Fruit fly (Drosophila melanogaster): ENCODE results near the gene Desat1.

The Desat1 gene

DNA sequence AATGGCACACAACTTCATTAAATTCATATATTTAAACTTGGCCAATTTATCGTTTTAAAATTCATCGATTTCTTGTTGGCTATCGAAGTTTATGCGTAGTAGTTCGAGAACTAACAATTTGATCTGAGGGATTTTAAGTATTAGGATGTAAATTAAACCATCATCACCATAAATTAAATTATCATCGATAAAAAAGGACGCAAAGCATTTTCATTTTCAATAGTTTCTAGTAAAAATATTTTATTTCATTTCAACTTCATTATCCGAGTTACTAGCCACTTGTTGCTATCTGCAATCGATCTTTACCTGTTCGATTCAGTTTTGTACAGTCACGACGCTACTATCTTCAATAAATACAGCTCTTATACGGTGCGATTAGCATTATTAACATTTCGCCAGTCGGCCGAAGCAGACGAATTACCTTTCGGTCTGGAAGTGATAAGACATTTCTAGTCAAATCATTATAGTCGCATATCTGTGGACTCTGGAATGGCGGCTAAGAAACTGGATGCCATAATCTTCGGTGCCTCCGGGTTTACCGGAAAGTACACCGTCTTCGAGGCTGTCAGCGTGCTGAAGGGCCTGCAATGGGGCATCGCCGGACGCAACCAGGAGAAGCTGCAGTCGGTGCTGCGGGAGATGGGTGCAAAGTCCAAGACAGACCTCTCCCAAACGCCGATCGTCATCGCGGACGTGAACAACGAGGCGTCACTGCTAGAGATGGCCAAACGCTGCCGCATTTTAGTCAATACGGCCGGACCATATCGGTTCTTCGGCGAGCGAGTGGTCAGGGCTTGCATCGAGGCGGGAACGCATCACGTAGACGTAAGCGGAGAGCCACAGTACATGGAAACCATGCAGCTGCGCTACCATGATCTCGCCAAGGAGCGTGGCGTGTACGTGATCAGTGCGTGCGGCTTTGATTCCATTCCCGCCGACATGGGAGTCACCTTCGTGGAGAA, 32.9 kb upstream of the Desat1 start, which contains the start of gene CG5167:
CG5167 (plus strand) TSS at position 298 of the 962 bp plus-strand sequence.
- no peak for TF ChIP-seq OdsH (GFP tag; optimal IDR thresholded peaks at IDR 0.05)
- no peak for TF ChIP-seq acj6 (GFP tag; optimal IDR thresholded peaks at IDR 0.05)
- TF ChIP-seq Met (GFP tag; optimal IDR thresholded peaks at IDR 0.05): no peak
- peak; percentile 46 for TF ChIP-seq Eip75B (GFP tag; optimal IDR thresholded peaks at IDR 0.05)
- peak; percentile 21 for TF ChIP-seq Eip93F (GFP tag; optimal IDR thresholded peaks at IDR 0.05)
- peak; percentile 84 to 89 for TF ChIP-seq ss (GFP tag; optimal IDR thresholded peaks at IDR 0.05)
- TF ChIP-seq pdm3 (GFP tag; optimal IDR thresholded peaks at IDR 0.05): no peak
- peak; percentile 9 for TF ChIP-seq Lpt (GFP tag; optimal IDR thresholded peaks at IDR 0.05)
- TF ChIP-seq Ets96B (tag; optimal IDR thresholded peaks at IDR 0.05): peak; percentile 25
- peak; percentile 87 for TF ChIP-seq Eip78C (GFP tag)
- peak; percentile 87 for TF ChIP-seq CG16779 (tag; optimal IDR thresholded peaks at IDR 0.05)
- peak; percentile 42; the same call in 1 of the 2 replicates for TF ChIP-seq CG15336 (GFP tag; IDR thresholded peaks at IDR 0.05)
- TF ChIP-seq Gug (GFP tag; IDR thresholded peaks at IDR 0.05): no peak; the same call in 1 of the 2 replicates
- peak; percentile 54 for TF ChIP-seq spab (GFP tag; optimal IDR thresholded peaks at IDR 0.05)
- peak; percentile 24 for TF ChIP-seq topi (GFP tag; optimal IDR thresholded peaks at IDR 0.05)
- peak; percentile 92 for TF ChIP-seq CG6276 (GFP tag; optimal IDR thresholded peaks at IDR 0.05)
- peak; percentile 76 for TF ChIP-seq CG6808 (GFP tag; optimal IDR thresholded peaks at IDR 0.05)
- TF ChIP-seq CG4318 (GFP tag; optimal IDR thresholded peaks at IDR 0.05): no peak
- no peak for TF ChIP-seq CG10669 (GFP tag; optimal IDR thresholded peaks at IDR 0.05)
- peak; percentile 1 for TF ChIP-seq Hr4 (GFP tag; optimal IDR thresholded peaks at IDR 0.05)
- no peak for TF ChIP-seq Blimp-1 (GFP tag; optimal IDR thresholded peaks at IDR 0.05)
- TF ChIP-seq svp (GFP tag): peak; percentile 69
- peak; percentile 25 for TF ChIP-seq fkh (GFP tag; optimal IDR thresholded peaks at IDR 0.05)
- TF ChIP-seq Hr39 (GFP tag; optimal IDR thresholded peaks at IDR 0.05): peak; percentile 28
- TF ChIP-seq CG9139 (GFP tag; optimal IDR thresholded peaks at IDR 0.05): peak; percentile 87
- TF ChIP-seq CG11294 (GFP tag; IDR thresholded peaks at IDR 0.05): no peak
- TF ChIP-seq Smox (GFP tag; optimal IDR thresholded peaks at IDR 0.05): no peak
- TF ChIP-seq salr (GFP tag; optimal IDR thresholded peaks at IDR 0.05): peak; percentile 41 to 50
- TF ChIP-seq CG7368 (GFP tag; optimal IDR thresholded peaks at IDR 0.05): no peak
- no peak for TF ChIP-seq CG10631 (GFP tag; optimal IDR thresholded peaks at IDR 0.05)
- peak; percentile 32 for TF ChIP-seq achi (GFP tag; optimal IDR thresholded peaks at IDR 0.05)
- peak; percentile 19 for TF ChIP-seq Sox14 (GFP tag; optimal IDR thresholded peaks at IDR 0.05)
- peak; percentile 50 for TF ChIP-seq CG11762 (GFP tag; optimal IDR thresholded peaks at IDR 0.05; ENCODE audit: insufficient read depth)
- TF ChIP-seq dsx (GFP tag; optimal IDR thresholded peaks at IDR 0.05; ENCODE audit: poor library complexity, severe bottlenecking): peak; percentile 2
- peak; percentile 20 for TF ChIP-seq CG8632 (GFP tag; optimal IDR thresholded peaks at IDR 0.05)
- peak; percentile 61 for TF ChIP-seq CG1621 (tag; optimal IDR thresholded peaks at IDR 0.05)
- peak; percentile 16 for TF ChIP-seq vri (GFP tag; optimal IDR thresholded peaks at IDR 0.05)
- peak; percentile 8 for TF ChIP-seq cyc (GFP tag; optimal IDR thresholded peaks at IDR 0.05)
- peak; percentile 59 for TF ChIP-seq CG6854 (GFP tag; optimal IDR thresholded peaks at IDR 0.05)
- TF ChIP-seq CG8319 (GFP tag; optimal IDR thresholded peaks at IDR 0.05): no peak
- no peak for TF ChIP-seq dac (GFP tag; optimal IDR thresholded peaks at IDR 0.05)
- TF ChIP-seq CG3919 (GFP tag; optimal IDR thresholded peaks at IDR 0.05): peak; percentile 43
- TF ChIP-seq CG6792 (GFP tag; optimal IDR thresholded peaks at IDR 0.05): no peak
- peak; percentile 15; the same call in 1 of the 3 replicates for TF ChIP-seq CG6163 (GFP tag; IDR thresholded peaks at IDR 0.05)
- no peak for TF ChIP-seq fd85E (GFP tag; optimal IDR thresholded peaks at IDR 0.05)
- no peak for TF ChIP-seq Hr38 (GFP tag; optimal IDR thresholded peaks at IDR 0.05)
- TF ChIP-seq eg (GFP tag; IDR thresholded peaks at IDR 0.05): peak; percentile 70
- TF ChIP-seq CG3032 (tag; optimal IDR thresholded peaks at IDR 0.05): peak; percentile 7
- no peak for TF ChIP-seq fd59A (GFP tag; optimal IDR thresholded peaks at IDR 0.05)

Data from whole organism, prepupa.